Worm (Caenorhabditis elegans) whole organism, L2 larva: ENCODE data around the gene srt-27.

ENCODE experiments used
- dmd-4 ChIP-seq: sonication (generic microtip); optimal IDR thresholded peaks from 2 replicates; lab custom pipeline; 2017; ENCODE audit warnings: missing biosample characterization, missing genetic modification characterization
- nhr-129 ChIP-seq: fragments of 150-350 bp; optimal IDR thresholded peaks from 2 replicates; lab custom pipeline; 2014; ENCODE audit warnings: missing biosample characterization, missing genetic modification characterization
- nhr-25 ChIP-seq: fragments of 150-350 bp; sonication (generic microtip); optimal IDR thresholded peaks from 3 replicates; lab custom pipeline; 2014; ENCODE audit warnings: missing biosample characterization, missing genetic modification characterization
- snpc-4 ChIP-seq: fragments of 150-350 bp; optimal IDR thresholded peaks from 2 replicates; lab custom pipeline; 2014; ENCODE audit warnings: missing biosample characterization, missing genetic modification characterization

ce11 chrV:2697693-2698092 is 23.0 kb downstream of the srt-27 start:
- no peak for TF ChIP-seq nhr-129 (tag; lab: Kevin White, UChicago)
- TF ChIP-seq snpc-4 (tag; lab: Kevin White, UChicago), result no peak
- no peak for TF ChIP-seq dmd-4
- no peak for TF ChIP-seq nhr-25
